Worm (Caenorhabditis elegans): ENCODE measurements around the gene C06A1.6.

DNA sequence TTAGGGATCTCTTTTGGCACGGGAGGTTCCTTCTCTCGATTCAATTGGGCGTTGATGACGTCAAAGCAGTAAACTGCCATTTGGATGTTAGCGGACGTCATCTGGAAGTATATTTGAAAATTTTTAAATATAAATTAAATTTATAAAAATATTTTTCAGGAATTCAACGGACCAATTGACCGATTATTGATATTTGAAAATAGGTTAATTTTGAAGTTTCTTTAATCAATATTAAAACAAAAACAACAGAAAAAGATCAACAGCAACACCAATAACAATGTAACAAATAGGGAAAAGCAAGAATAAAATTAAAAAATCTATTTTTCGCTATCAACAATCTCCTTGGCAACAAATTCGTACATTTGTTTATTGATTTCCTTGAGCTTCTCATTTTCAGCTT, 25.2 kb downstream of the C06A1.6 start, which contains the start of gene R166.3:
- TF ChIP-seq ceh-9 (tag; optimal IDR thresholded peaks at IDR 0.05) (no peak), tbx-2 (tag; optimal IDR thresholded peaks at IDR 0.05) (no peak), egl-27 (tag; optimal IDR thresholded peaks at IDR 0.05) (no peak), snpc-4 (tag; optimal IDR thresholded peaks at IDR 0.05) (no peak), nhr-77 (tag; optimal IDR thresholded peaks at IDR 0.05) (no peak), lin-39 (tag; optimal IDR thresholded peaks at IDR 0.05) (no peak), pqm-1 (tag; optimal IDR thresholded peaks at IDR 0.05) (no peak), unc-39 (tag; optimal IDR thresholded peaks at IDR 0.05) (no peak)
